Fruit fly (Drosophila melanogaster) whole organism, adult: ENCODE results near the gene CG31245.

ENCODE experiments used
- CG7045 ChIP-seq: fragments of 200-800 bp; sonication (Bioruptor generic); optimal IDR thresholded peaks from 2 replicates; lab custom pipeline; 2017; ENCODE audit warnings: missing biosample characterization, mild to moderate bottlenecking, missing genetic modification characterization
- Clk ChIP-seq: fragments of 200-800 bp; sonication (Bioruptor generic); optimal IDR thresholded peaks from 2 replicates; lab custom pipeline; 2017; ENCODE audit warnings: missing biosample characterization, missing genetic modification characterization
- Hr96 ChIP-seq: fragments of 200-800 bp; sonication (Bioruptor generic); optimal IDR thresholded peaks from 2 replicates; lab custom pipeline; 2016; ENCODE audit warnings: missing biosample characterization, missing genetic modification characterization
- bab1 ChIP-seq: fragments of 200-800 bp; sonication (Bioruptor generic); optimal IDR thresholded peaks from 3 replicates; lab custom pipeline; 2019; ENCODE audit warnings: missing biosample characterization, mild to moderate bottlenecking, missing genetic modification characterization, moderate library complexity
- kay ChIP-seq: fragments of 200-800 bp; sonication (Bioruptor generic); peaks from one replicate; lab custom pipeline; 2016; ENCODE audit warnings: missing biosample characterization, missing genetic modification characterization, borderline replicate concordance
- pad ChIP-seq: fragments of 200-800 bp; sonication (Bioruptor generic); optimal IDR thresholded peaks from 3 replicates; lab custom pipeline; 2017; ENCODE audit warnings: missing biosample characterization, missing genetic modification characterization, mild to moderate bottlenecking, moderate library complexity, missing genetic modification reagents

- TF ChIP-seq bab1 (GFP tag; lab: Kevin White, UChicago): no peak
- no peak for TF ChIP-seq Hr96
- no peak for TF ChIP-seq kay
- no peak for TF ChIP-seq pad (GFP tag; lab: Kevin White, UChicago)
- no peak for TF ChIP-seq Clk
- no peak for TF ChIP-seq CG7045 (GFP tag; lab: Kevin White, UChicago)
These were observed 23.3 kb downstream of the CG31245 start, which contains the start of gene CG43203 for dm6 chr3R:19353751-19354150.
